Worm (Caenorhabditis elegans): ENCODE results near the gene wrt-2.
A peak's percentile ranks its signal among the peaks of the same experiment; 100 is the strongest.

- TF ChIP-seq unc-62 (GFP tag; optimal IDR thresholded peaks at IDR 0.05) (no peak), unc-130 (GFP tag; optimal IDR thresholded peaks at IDR 0.05) (no peak), B0035.1 (tag; optimal IDR thresholded peaks at IDR 0.05) (peak; percentile 25), rcor-1 (GFP tag; IDR thresholded peaks at IDR 0.05) (no peak), snpc-1.1 (tag; optimal IDR thresholded peaks at IDR 0.05; ENCODE audit: insufficient read depth) (no peak), lag-1 (GFP tag; IDR thresholded peaks at IDR 0.05) (no peak), ccch-3 (GFP tag; optimal IDR thresholded peaks at IDR 0.05) (no peak), ceh-100 (GFP tag; IDR thresholded peaks at IDR 0.05) (no peak), Y56A3A.18 (GFP tag; IDR thresholded peaks at IDR 0.05) (0 out of 2 replicates have a peak, but pooled peaks have one; percentile 9), nfya-1 (tag; optimal IDR thresholded peaks at IDR 0.05; ENCODE audit: borderline replicate concordance, insufficient read depth) (no peak), ztf-25 (GFP tag; IDR thresholded peaks at IDR 0.05) (no peak), ztf-6 (GFP tag; IDR thresholded peaks at IDR 0.05) (no peak)
These were observed 17.5 kb upstream of the wrt-2 start for ce11 chrX:3111687-3112086.
